Worm (Caenorhabditis elegans) whole organism, late embryonic: Measurements from ENCODE around the gene T25B9.2.

ENCODE experiments used
- F13H6.1 ChIP-seq: sonication (generic microtip); optimal IDR thresholded peaks from 2 replicates; lab custom pipeline; 2016; ENCODE audit warnings: missing genetic modification characterization, missing compliant biosample characterization
- K02D7.2 ChIP-seq: sonication (generic microtip); optimal IDR thresholded peaks from 2 replicates; lab custom pipeline; 2017; ENCODE audit warnings: mild to moderate bottlenecking, missing genetic modification characterization, missing compliant biosample characterization
- ahr-1 ChIP-seq: sonication (generic microtip); optimal IDR thresholded peaks from 2 replicates; lab custom pipeline; 2016; ENCODE audit warnings: missing genetic modification characterization, missing compliant biosample characterization
- ceh-14 ChIP-seq: sonication (generic microtip); optimal IDR thresholded peaks from 2 replicates; lab custom pipeline; 2016; ENCODE audit warnings: missing genotype, missing genetic modification characterization, missing compliant biosample characterization
- ceh-2 ChIP-seq: sonication (generic microtip); optimal IDR thresholded peaks from 2 replicates; lab custom pipeline; 2016; ENCODE audit warnings: missing genotype, missing genetic modification characterization, missing compliant biosample characterization
- ceh-24 ChIP-seq: sonication (generic microtip); optimal IDR thresholded peaks from 2 replicates; lab custom pipeline; 2016; ENCODE audit warnings: mild to moderate bottlenecking, missing genetic modification characterization, missing compliant biosample characterization
- ceh-31 ChIP-seq: sonication (generic microtip); optimal IDR thresholded peaks from 2 replicates; lab custom pipeline; 2016; ENCODE audit warnings: missing genetic modification characterization, missing compliant biosample characterization
- ceh-48 ChIP-seq: sonication (generic microtip); optimal IDR thresholded peaks from 2 replicates; lab custom pipeline; 2016; ENCODE audit warnings: missing genetic modification characterization, inconsistent platforms, missing compliant biosample characterization
- che-1 ChIP-seq: sonication (generic microtip); optimal IDR thresholded peaks from 2 replicates; lab custom pipeline; 2016; ENCODE audit warnings: mild to moderate bottlenecking, missing genetic modification characterization, missing compliant biosample characterization
- dmd-4 ChIP-seq: sonication (generic microtip); optimal IDR thresholded peaks from 2 replicates; lab custom pipeline; 2016; ENCODE audit warnings: borderline replicate concordance, missing genetic modification characterization, missing compliant biosample characterization
- dve-1 ChIP-seq: sonication (generic microtip); optimal IDR thresholded peaks from 2 replicates; lab custom pipeline; 2017; ENCODE audit warnings: antibody characterized with exemption, mild to moderate bottlenecking, missing genetic modification characterization, missing compliant biosample characterization
- elt-4 ChIP-seq: sonication (generic microtip); optimal IDR thresholded peaks from 2 replicates; lab custom pipeline; 2016; ENCODE audit warnings: missing genetic modification characterization, missing compliant biosample characterization
- ets-4 ChIP-seq: sonication (generic microtip); optimal IDR thresholded peaks from 2 replicates; lab custom pipeline; 2016; ENCODE audit warnings: missing genetic modification characterization, missing compliant biosample characterization
- eyg-1 ChIP-seq: sonication (generic microtip); optimal IDR thresholded peaks from 2 replicates; lab custom pipeline; 2016; ENCODE audit warnings: missing genotype, missing genetic modification characterization, missing compliant biosample characterization
- fax-1 ChIP-seq: sonication (generic microtip); optimal IDR thresholded peaks from 2 replicates; lab custom pipeline; 2016; ENCODE audit warnings: missing genotype, missing genetic modification characterization, missing compliant biosample characterization
- fkh-6 ChIP-seq: sonication (generic microtip); optimal IDR thresholded peaks from 2 replicates; lab custom pipeline; 2016; ENCODE audit warnings: missing genetic modification characterization, missing compliant biosample characterization
- hlh-15 ChIP-seq: sonication (generic microtip); optimal IDR thresholded peaks from 2 replicates; lab custom pipeline; 2016; ENCODE audit warnings: missing genetic modification characterization, missing compliant biosample characterization
- hlh-30 ChIP-seq: sonication (generic microtip); optimal IDR thresholded peaks from 2 replicates; lab custom pipeline; 2017; ENCODE audit warnings: antibody characterized with exemption, missing genetic modification characterization, missing compliant biosample characterization; ENCODE audit not compliant: insufficient read depth
- hlh-8 ChIP-seq: sonication (generic microtip); optimal IDR thresholded peaks from 2 replicates; lab custom pipeline; 2016; ENCODE audit warnings: missing genotype, missing genetic modification characterization, missing compliant biosample characterization
- nfya-1 ChIP-seq: sonication (generic microtip); optimal IDR thresholded peaks from 2 replicates; lab custom pipeline; 2017; ENCODE audit warnings: missing genetic modification characterization, mild to moderate bottlenecking, missing compliant biosample characterization, antibody characterized with exemption, moderate library complexity
- npax-4 ChIP-seq: sonication (generic microtip); optimal IDR thresholded peaks from 2 replicates; lab custom pipeline; 2016; ENCODE audit warnings: missing genetic modification characterization, missing compliant biosample characterization
- odd-2 ChIP-seq: sonication (generic microtip); optimal IDR thresholded peaks from 2 replicates; lab custom pipeline; 2017; ENCODE audit warnings: antibody characterized with exemption, mild to moderate bottlenecking, missing genetic modification characterization, missing compliant biosample characterization
- pat-9 ChIP-seq: fragments of 200-800 bp; sonication (Bioruptor generic); optimal IDR thresholded peaks from 2 replicates; lab custom pipeline; 2018; ENCODE audit warnings: mild to moderate bottlenecking, missing genetic modification characterization, moderate library complexity, missing compliant biosample characterization
- pax-1 ChIP-seq: fragments of 150-350 bp; optimal IDR thresholded peaks from 2 replicates; lab custom pipeline; 2014; ENCODE audit warnings: missing biosample characterization, missing genetic modification characterization
- pha-4 ChIP-seq: fragments of 150-350 bp; optimal IDR thresholded peaks from 2 replicates; lab custom pipeline; 2018; ENCODE audit warnings: missing biosample characterization, missing genetic modification reagents, missing genetic modification characterization
- pqm-1 ChIP-seq: sonication (generic microtip); optimal IDR thresholded peaks from 2 replicates; lab custom pipeline; 2016; ENCODE audit warnings: missing genetic modification characterization, missing compliant biosample characterization
- rnt-1 ChIP-seq: sonication (generic microtip); optimal IDR thresholded peaks from 2 replicates; lab custom pipeline; 2016; ENCODE audit warnings: missing genetic modification characterization, missing compliant biosample characterization
- sdc-2 ChIP-seq: sonication (generic microtip); optimal IDR thresholded peaks from 2 replicates; lab custom pipeline; 2016; ENCODE audit warnings: missing genotype, missing genetic modification characterization, missing compliant biosample characterization
- syd-9 ChIP-seq: sonication (generic microtip); optimal IDR thresholded peaks from 2 replicates; lab custom pipeline; 2016; ENCODE audit warnings: mild to moderate bottlenecking, missing genetic modification characterization, moderate library complexity, missing compliant biosample characterization
- tbx-2 ChIP-seq: sonication (generic microtip); optimal IDR thresholded peaks from 2 replicates; lab custom pipeline; 2016; ENCODE audit warnings: missing genetic modification characterization, missing compliant biosample characterization
- ttx-3 ChIP-seq: sonication (generic microtip); optimal IDR thresholded peaks from 2 replicates; lab custom pipeline; 2016; ENCODE audit warnings: missing genetic modification reagents, missing genetic modification characterization, missing compliant biosample characterization
- unc-42 ChIP-seq: sonication (generic microtip); optimal IDR thresholded peaks from 2 replicates; lab custom pipeline; 2016; ENCODE audit warnings: missing genotype, missing genetic modification characterization, missing compliant biosample characterization
- unc-55 ChIP-seq: sonication (generic microtip); optimal IDR thresholded peaks from 2 replicates; lab custom pipeline; 2017; ENCODE audit warnings: missing biosample characterization, missing genetic modification reagents, missing genetic modification characterization
- zip-5 ChIP-seq: sonication (generic microtip); optimal IDR thresholded peaks from 2 replicates; lab custom pipeline; 2016; ENCODE audit warnings: missing genetic modification characterization, missing compliant biosample characterization

The T25B9.2 gene

ce11 chrIV:10734527-10735436 is 16.9 kb downstream of the T25B9.2 start, which contains the start of the genes orc-5 and cyb-1:
TSS of gene orc-5 (minus strand) at chrIV:10734588.
TSS of gene cyb-1 (plus strand) at chrIV:10735216.
- TF ChIP-seq F13H6.1 (no peak), ceh-48 (tag; lab: Kevin White, UChicago) (peak; percentile 66), hlh-30 (tag; lab: Kevin White, UChicago) (peak; percentile 62), nfya-1 (tag; lab: Kevin White, UChicago) (peak; percentile 44), ceh-14 (tag; lab: Kevin White, UChicago) (no peak), dve-1 (peak; percentile 3), pax-1 (tag; lab: Kevin White, UChicago) (peak; percentile 58), unc-42 (peak; percentile 23), elt-4 (tag; lab: Kevin White, UChicago) (no peak), syd-9 (tag; lab: Kevin White, UChicago) (no peak), ttx-3 (tag; lab: Kevin White, UChicago) (no peak), npax-4 (no peak), ahr-1 (no peak), hlh-15 (tag; lab: Kevin White, UChicago) (no peak), eyg-1 (tag; lab: Kevin White, UChicago) (no peak)
- TF ChIP-seq, all 69 proteins: peak for 6

ce11 chrIV:10727734-10728133 is 23.9 kb downstream of the T25B9.2 start, which contains the start of gene ZC168.2:
TSS of gene ZC168.2 (plus strand) at chrIV:10728034.
- no peak for TF ChIP-seq pqm-1 (tag; lab: Kevin White, UChicago)
- TF ChIP-seq che-1 (tag; lab: Kevin White, UChicago), result no peak
- TF ChIP-seq F13H6.1, result no peak
- no peak for TF ChIP-seq fax-1
- no peak for TF ChIP-seq ttx-3 (tag; lab: Kevin White, UChicago)
- TF ChIP-seq hlh-8 (tag; lab: Kevin White, UChicago), result no peak

- no peak for TF ChIP-seq pat-9 (tag; lab: Kevin White, UChicago)
- no peak for TF ChIP-seq hlh-30 (tag; lab: Kevin White, UChicago)
- TF ChIP-seq zip-5, result no peak
- TF ChIP-seq fax-1, result no peak
- TF ChIP-seq K02D7.2 (tag; lab: Kevin White, UChicago), result no peak
- no peak for TF ChIP-seq ets-4 (tag; lab: Kevin White, UChicago)
Measured at ce11 chrIV:10718865-10719264, 32.8 kb downstream of the T25B9.2 start.

- no peak for TF ChIP-seq pha-4
- peak; percentile 38 for TF ChIP-seq hlh-30 (tag; lab: Kevin White, UChicago)
- no peak for TF ChIP-seq unc-55
- TF ChIP-seq rnt-1 (tag; lab: Kevin White, UChicago), result no peak
Measured at ce11 chrIV:10718075-10718474, 33.6 kb downstream of the T25B9.2 start.

- TF ChIP-seq ttx-3 (tag; lab: Kevin White, UChicago), result no peak
- TF ChIP-seq fkh-6, result no peak
- no peak for TF ChIP-seq tbx-2
- TF ChIP-seq ceh-24 (tag; lab: Kevin White, UChicago), result no peak
- no peak for TF ChIP-seq dmd-4 (tag; lab: Kevin White, UChicago)
- TF ChIP-seq hlh-8 (tag; lab: Kevin White, UChicago), result no peak
Measured at ce11 chrIV:10716348-10716747, 35.3 kb downstream of the T25B9.2 start, which contains the start of gene ncx-3. TSS of gene ncx-3 (plus strand) at chrIV:10716648.

DNA sequence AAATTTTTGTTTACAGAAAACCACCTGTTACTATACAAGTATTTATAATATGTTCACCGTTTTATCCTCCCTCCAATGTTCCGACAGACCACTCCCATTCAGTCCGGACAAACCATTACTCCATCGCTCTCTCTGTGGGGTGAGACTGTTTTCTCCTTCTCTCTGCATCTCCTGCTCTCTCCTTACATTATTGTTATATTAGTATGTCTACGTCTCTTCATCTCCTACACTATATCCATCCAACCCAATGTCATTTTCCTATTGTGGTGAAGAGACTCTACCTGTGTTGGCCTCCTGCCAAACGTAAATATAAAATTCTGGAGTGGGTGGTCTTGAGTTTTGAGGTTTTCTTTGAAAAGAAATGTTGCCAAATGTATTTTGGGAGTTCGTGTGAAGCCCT is 37.0 kb downstream of the T25B9.2 start:
- no peak for TF ChIP-seq odd-2 (tag; lab: Kevin White, UChicago)
- peak; percentile 21 for TF ChIP-seq nfya-1 (tag; lab: Kevin White, UChicago)
- TF ChIP-seq sdc-2 (tag; lab: Kevin White, UChicago), result no peak
- TF ChIP-seq ceh-2 (tag; lab: Kevin White, UChicago), result no peak
- peak; percentile 8 for TF ChIP-seq ceh-31 (tag; lab: Kevin White, UChicago)
